Worm (Caenorhabditis elegans) whole organism, mixed stage, embryonic: ENCODE measurements around the gene cnnm-5.

Experiments
- bed-3 ChIP-seq: fragments of 200-800 bp; sonication (Bioruptor generic); optimal IDR thresholded peaks from 3 replicates; lab custom pipeline; 2018; ENCODE audit warnings: mild to moderate bottlenecking, missing genetic modification characterization, moderate library complexity, missing compliant biosample characterization
- blmp-1 ChIP-seq: fragments of 150-350 bp; optimal IDR thresholded peaks from 2 replicates; lab custom pipeline; 2014; ENCODE audit warnings: missing biosample characterization, missing genetic modification characterization
- ceh-39 ChIP-seq: fragments of 150-350 bp; optimal IDR thresholded peaks from 2 replicates; lab custom pipeline; 2014; ENCODE audit warnings: missing biosample characterization, missing genetic modification characterization
- ceh-83 ChIP-seq: fragments of 200-800 bp; sonication (Bioruptor generic); optimal IDR thresholded peaks from 2 replicates; lab custom pipeline; 2018; ENCODE audit warnings: mild to moderate bottlenecking, missing genetic modification characterization, missing compliant biosample characterization
- ces-1 ChIP-seq: fragments of 150-350 bp; optimal IDR thresholded peaks from 2 replicates; lab custom pipeline; 2014; ENCODE audit warnings: missing biosample characterization, missing genetic modification reagents, missing genetic modification characterization
- cnd-1 ChIP-seq: fragments of 200-800 bp; sonication (Bioruptor generic); optimal IDR thresholded peaks from 2 replicates; lab custom pipeline; 2018; ENCODE audit warnings: mild to moderate bottlenecking, missing genetic modification characterization, missing compliant biosample characterization
- drap-1 ChIP-seq: fragments of 200-800 bp; sonication (Bioruptor generic); optimal IDR thresholded peaks from 3 replicates; lab custom pipeline; 2018; ENCODE audit warnings: mild to moderate bottlenecking, missing genetic modification characterization, missing compliant biosample characterization
- elt-1 ChIP-seq: sonication (generic microtip); optimal IDR thresholded peaks from 2 replicates; lab custom pipeline; 2017; ENCODE audit warnings: missing genetic modification characterization, mild to moderate bottlenecking, missing compliant biosample characterization, antibody characterized with exemption, moderate library complexity, borderline replicate concordance; ENCODE audit not compliant: insufficient read depth
- elt-3 ChIP-seq: fragments of 150-350 bp; optimal IDR thresholded peaks from 2 replicates; lab custom pipeline; 2014; ENCODE audit warnings: missing biosample characterization, missing genetic modification characterization
- flh-1 ChIP-seq: fragments of 200-800 bp; sonication (Bioruptor generic); optimal IDR thresholded peaks from 2 replicates; lab custom pipeline; 2018; ENCODE audit warnings: mild to moderate bottlenecking, missing genetic modification characterization, moderate library complexity, missing compliant biosample characterization
- ham-2 ChIP-seq: fragments of 200-800 bp; sonication (Bioruptor generic); optimal IDR thresholded peaks from 2 replicates; lab custom pipeline; 2018; ENCODE audit warnings: mild to moderate bottlenecking, missing genetic modification characterization, missing compliant biosample characterization
- hlh-1 ChIP-seq: fragments of 150-350 bp; optimal IDR thresholded peaks from 2 replicates; lab custom pipeline; 2014; ENCODE audit warnings: missing biosample characterization, missing genetic modification reagents, missing genetic modification characterization
- lin-32 ChIP-seq: fragments of 200-800 bp; sonication (Bioruptor generic); optimal IDR thresholded peaks from 2 replicates; lab custom pipeline; 2018; ENCODE audit warnings: mild to moderate bottlenecking, missing genetic modification characterization, missing compliant biosample characterization
- mab-5 ChIP-seq: fragments of 150-350 bp; optimal IDR thresholded peaks from 2 replicates; lab custom pipeline; 2014; ENCODE audit warnings: missing biosample characterization, missing genetic modification characterization
- mls-2 ChIP-seq: sonication (generic microtip); optimal IDR thresholded peaks from 2 replicates; lab custom pipeline; 2016; ENCODE audit warnings: mild to moderate bottlenecking, missing genetic modification characterization, moderate library complexity, missing compliant biosample characterization
- nhr-2 ChIP-seq: fragments of 150-350 bp; optimal IDR thresholded peaks from 2 replicates; lab custom pipeline; 2014; ENCODE audit warnings: missing biosample characterization, missing genetic modification characterization
- nhr-237 ChIP-seq: fragments of 150-350 bp; optimal IDR thresholded peaks from 2 replicates; lab custom pipeline; 2014; ENCODE audit warnings: missing biosample characterization, missing genetic modification characterization
- nhr-28 ChIP-seq: fragments of 150-350 bp; optimal IDR thresholded peaks from 2 replicates; lab custom pipeline; 2014; ENCODE audit warnings: missing biosample characterization, missing genetic modification characterization
- pha-4 ChIP-seq: fragments of 150-350 bp; optimal IDR thresholded peaks from 2 replicates; lab custom pipeline; 2018; ENCODE audit warnings: missing biosample characterization, missing genetic modification reagents, missing genetic modification characterization
- sem-2 ChIP-seq: fragments of 200-800 bp; sonication (Bioruptor generic); optimal IDR thresholded peaks from 2 replicates; lab custom pipeline; 2018; ENCODE audit warnings: mild to moderate bottlenecking, missing genetic modification characterization, missing compliant biosample characterization
- snpc-4 ChIP-seq: fragments of 150-350 bp; optimal IDR thresholded peaks from 2 replicates; lab custom pipeline; 2014; ENCODE audit warnings: missing biosample characterization, missing genetic modification characterization
- sptf-1 ChIP-seq: sonication (generic microtip); optimal IDR thresholded peaks from 2 replicates; lab custom pipeline; 2017; ENCODE audit warnings: mild to moderate bottlenecking, missing genetic modification characterization, moderate library complexity, missing compliant biosample characterization
- tbx-8 ChIP-seq: fragments of 200-800 bp; sonication (Bioruptor generic); optimal IDR thresholded peaks from 2 replicates; lab custom pipeline; 2018; ENCODE audit warnings: mild to moderate bottlenecking, missing genetic modification characterization, moderate library complexity, missing compliant biosample characterization
- unc-39 ChIP-seq: fragments of 150-350 bp; optimal IDR thresholded peaks from 2 replicates; lab custom pipeline; 2014; ENCODE audit warnings: missing biosample characterization, missing genetic modification characterization
- zip-8 ChIP-seq: fragments of 150-350 bp; optimal IDR thresholded peaks from 2 replicates; lab custom pipeline; 2014; ENCODE audit warnings: missing biosample characterization, missing genetic modification characterization
- ztf-11 ChIP-seq: fragments of 150-350 bp; optimal IDR thresholded peaks from 2 replicates; lab custom pipeline; 2014; ENCODE audit warnings: missing biosample characterization, missing genetic modification characterization

Gene cnnm-5

DNA sequence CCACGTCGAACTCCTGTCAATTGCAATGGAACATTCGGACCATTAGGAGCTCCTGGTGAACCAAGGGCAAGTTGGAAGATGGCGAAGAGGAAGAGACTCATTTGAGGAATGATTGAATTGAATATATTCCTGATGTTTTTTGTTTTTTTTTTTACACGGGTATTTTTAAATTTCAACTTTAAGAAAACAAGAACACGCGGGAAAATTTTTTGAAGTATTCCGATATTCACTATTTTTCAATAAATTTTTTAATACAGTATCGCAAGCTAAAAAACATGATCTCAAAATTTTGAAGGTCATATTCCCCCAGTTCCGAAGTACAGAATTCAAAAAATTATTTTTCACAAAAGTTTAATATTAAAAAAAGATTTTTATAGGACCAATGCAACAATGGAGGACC lies at the start of gene cnnm-5:
cnnm-5 (minus strand) TSS at position 101 of the 400 bp plus-strand sequence.
- no peak for TF ChIP-seq cnd-1
- no peak for TF ChIP-seq ztf-11 (tag; lab: Kevin White, UChicago)
- TF ChIP-seq drap-1: no peak
- no peak for TF ChIP-seq nhr-2 (tag; lab: Kevin White, UChicago)
- TF ChIP-seq ham-2 (GFP tag; lab: Kevin White, UChicago): no peak
- no peak for TF ChIP-seq hlh-1
- no peak for TF ChIP-seq zip-8 (tag; lab: Kevin White, UChicago)

- peak; percentile 84 for TF ChIP-seq nhr-2 (tag; lab: Kevin White, UChicago)
- no peak for TF ChIP-seq blmp-1 (tag; lab: Kevin White, UChicago)
- peak; percentile 3 for TF ChIP-seq ztf-11 (tag; lab: Kevin White, UChicago)
- peak; percentile 97 for TF ChIP-seq zip-8 (tag; lab: Kevin White, UChicago)
- TF ChIP-seq bed-3 (GFP tag; lab: Kevin White, UChicago): no peak
- TF ChIP-seq sptf-1 (tag; lab: Kevin White, UChicago): peak; percentile 6
- TF ChIP-seq, all 35 proteins: peak for 4
These were observed 47.3 kb upstream of the cnnm-5 start for ce11 chrIII:3876197-3876897.

- no peak for TF ChIP-seq ceh-39 (tag; lab: Kevin White, UChicago)
- TF ChIP-seq nhr-237 (tag; lab: Kevin White, UChicago): no peak
- TF ChIP-seq snpc-4 (tag; lab: Kevin White, UChicago): no peak
- TF ChIP-seq mab-5: no peak
- no peak for TF ChIP-seq lin-32 (GFP tag; lab: Kevin White, UChicago)
- no peak for TF ChIP-seq ztf-11 (tag; lab: Kevin White, UChicago)
- TF ChIP-seq zip-8 (tag; lab: Kevin White, UChicago): no peak
- no peak for TF ChIP-seq nhr-28 (tag; lab: Kevin White, UChicago)
- no peak for TF ChIP-seq nhr-2 (tag; lab: Kevin White, UChicago)
- no peak for TF ChIP-seq pha-4 (tag; lab: Kevin White, UChicago)
- no peak for TF ChIP-seq sem-2 (GFP tag; lab: Kevin White, UChicago)
- TF ChIP-seq ceh-83: no peak
- TF ChIP-seq unc-39 (tag; lab: Kevin White, UChicago): no peak
- TF ChIP-seq flh-1: no peak
- TF ChIP-seq hlh-1: no peak
These were observed 46.6 kb upstream of the cnnm-5 start for ce11 chrIII:3875608-3876007.

DNA sequence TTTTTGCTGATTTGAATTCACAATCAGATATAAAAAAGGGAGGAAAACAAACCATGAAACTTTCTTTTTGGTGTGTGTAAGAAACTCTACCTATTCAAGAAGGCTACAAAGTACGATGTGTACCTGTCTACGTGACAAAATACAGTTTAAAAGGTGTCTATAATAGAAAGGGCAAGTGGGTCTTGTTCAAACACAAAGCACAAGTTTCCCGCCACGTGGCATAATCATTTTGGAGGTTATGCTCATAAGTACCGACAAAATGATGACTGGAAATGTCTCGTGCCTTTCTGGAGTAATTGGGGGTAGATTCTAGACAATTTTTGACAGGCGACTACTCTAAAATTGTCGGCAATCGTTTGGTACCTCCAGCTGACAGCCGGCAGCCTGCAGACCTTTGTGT lies 45.9 kb upstream of the cnnm-5 start:
- TF ChIP-seq sptf-1 (tag; lab: Kevin White, UChicago): no peak
- TF ChIP-seq ceh-83: no peak
- TF ChIP-seq mls-2 (tag; lab: Kevin White, UChicago): no peak
- no peak for TF ChIP-seq tbx-8
- no peak for TF ChIP-seq nhr-28 (tag; lab: Kevin White, UChicago)
- TF ChIP-seq ces-1 (GFP tag; lab: Kevin White, UChicago): no peak
- no peak for TF ChIP-seq snpc-4 (tag; lab: Kevin White, UChicago)
- no peak for TF ChIP-seq flh-1
- no peak for TF ChIP-seq blmp-1 (tag; lab: Kevin White, UChicago)
- TF ChIP-seq bed-3 (GFP tag; lab: Kevin White, UChicago): no peak
- TF ChIP-seq, all 35 proteins: peak for 0

ce11 chrIII:3874492-3874891 lies 45.5 kb upstream of the cnnm-5 start:
- TF ChIP-seq zip-8 (tag; lab: Kevin White, UChicago) (no peak), elt-1 (peak; percentile 43), elt-3 (peak; percentile 68), unc-39 (tag; lab: Kevin White, UChicago) (no peak)

- TF ChIP-seq mls-2 (tag; lab: Kevin White, UChicago): no peak
- peak; percentile 5 for TF ChIP-seq pha-4 (tag; lab: Kevin White, UChicago)
- no peak for TF ChIP-seq sptf-1 (tag; lab: Kevin White, UChicago)
- TF ChIP-seq zip-8 (tag; lab: Kevin White, UChicago): no peak
- no peak for TF ChIP-seq elt-3
- no peak for TF ChIP-seq tbx-8
- no peak for TF ChIP-seq lin-32 (GFP tag; lab: Kevin White, UChicago)
These were observed 44.4 kb upstream of the cnnm-5 start for ce11 chrIII:3873424-3873823.
